Fruit fly (Drosophila melanogaster): ENCODE data around the gene CG44038.

The CG44038 gene

DNA sequence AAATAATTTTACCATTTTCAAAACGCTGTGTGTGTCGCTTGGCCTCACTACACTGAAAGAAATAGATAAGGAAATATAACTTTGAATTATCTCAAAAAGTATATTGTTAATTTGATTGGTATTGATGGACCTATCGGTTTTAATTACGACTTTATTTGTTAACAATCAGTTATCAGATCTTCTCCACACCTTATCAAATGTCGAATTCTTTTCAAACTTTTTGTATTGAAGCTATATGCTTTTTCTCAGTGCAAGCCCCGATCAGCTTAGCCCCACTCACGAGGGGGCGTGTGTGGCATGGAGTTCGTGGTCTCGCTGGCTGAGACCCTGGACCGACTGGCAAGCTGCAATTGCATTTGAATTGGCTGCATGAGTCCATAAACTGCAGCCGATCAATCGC lies 36.5 kb downstream of the CG44038 start:
- TF ChIP-seq rn (GFP tag; IDR thresholded peaks at IDR 0.05) (0 out of 2 replicates have a peak, but pooled peaks have one; percentile 25), D1 (tag; optimal IDR thresholded peaks at IDR 0.05) (no peak), gl (tag; optimal IDR thresholded peaks at IDR 0.05) (no peak), CG15710 (tag; optimal IDR thresholded peaks at IDR 0.05) (peak; percentile 4), CG14655 (GFP tag; optimal IDR thresholded peaks at IDR 0.05) (peak; percentile 74), Pif1A (GFP tag; optimal IDR thresholded peaks at IDR 0.05) (peak; percentile 42), Ets98B (GFP tag; IDR thresholded peaks at IDR 0.05) (peak; percentile 78), CG13204 (GFP tag; optimal IDR thresholded peaks at IDR 0.05) (no peak), CG34367 (tag; optimal IDR thresholded peaks at IDR 0.05) (peak; percentile 28), Snoo (tag; optimal IDR thresholded peaks at IDR 0.05) (no peak), CG17806 (tag; optimal IDR thresholded peaks at IDR 0.05) (peak; percentile 55), CG10348 (GFP tag; IDR thresholded peaks at IDR 0.05) (no peak), CG12605 (GFP tag; IDR thresholded peaks at IDR 0.05) (peak; percentile 67), CG8301 (tag; optimal IDR thresholded peaks at IDR 0.05) (peak; percentile 73), Pif1B (GFP tag; optimal IDR thresholded peaks at IDR 0.05) (peak; percentile 4), fd96Ca (GFP tag; IDR thresholded peaks at IDR 0.05) (peak; percentile 23; the same call in 1 of the 3 replicates), CG8159 (tag; optimal IDR thresholded peaks at IDR 0.05) (peak; percentile 39), CG32121 (GFP tag; IDR thresholded peaks at IDR 0.05) (peak; percentile 70), CG4496 (GFP tag; IDR thresholded peaks at IDR 0.05) (peak; percentile 74), CG9948 (tag; optimal IDR thresholded peaks at IDR 0.05) (no peak), EcR (GFP tag; optimal IDR thresholded peaks at IDR 0.05) (no peak)

DNA sequence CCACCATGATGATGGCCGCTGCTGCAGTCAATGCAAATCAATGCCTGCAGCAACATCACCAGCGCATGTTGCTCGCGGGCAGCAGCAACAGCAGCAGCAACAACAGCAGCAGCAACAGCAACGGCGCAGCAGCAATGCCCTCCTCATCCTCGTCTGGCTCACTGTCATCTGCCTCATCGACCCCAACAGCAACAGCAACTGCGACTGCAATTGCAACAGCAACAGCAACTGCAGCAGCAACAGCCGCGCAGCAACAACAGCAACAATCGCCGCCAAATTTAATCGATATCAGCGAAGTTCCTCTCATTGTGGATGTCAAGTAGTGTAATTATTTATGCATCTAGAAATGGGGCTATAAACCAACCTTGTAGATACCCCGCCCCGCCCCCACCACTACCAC lies 40.8 kb downstream of the CG44038 start:
- TF ChIP-seq gl (tag; optimal IDR thresholded peaks at IDR 0.05) (no peak), Snoo (tag; optimal IDR thresholded peaks at IDR 0.05) (no peak), CG12605 (GFP tag; IDR thresholded peaks at IDR 0.05) (no peak), CG8301 (tag; optimal IDR thresholded peaks at IDR 0.05) (no peak), CG32121 (GFP tag; IDR thresholded peaks at IDR 0.05) (no peak), rn (GFP tag; IDR thresholded peaks at IDR 0.05) (no peak), D1 (tag; optimal IDR thresholded peaks at IDR 0.05) (no peak), CG8159 (tag; optimal IDR thresholded peaks at IDR 0.05) (no peak), CG4496 (GFP tag; IDR thresholded peaks at IDR 0.05) (no peak), CG17806 (tag; optimal IDR thresholded peaks at IDR 0.05) (no peak), CG13204 (GFP tag; optimal IDR thresholded peaks at IDR 0.05) (no peak), CG34367 (tag; optimal IDR thresholded peaks at IDR 0.05) (no peak), Ets98B (GFP tag; IDR thresholded peaks at IDR 0.05) (no peak), Pif1B (GFP tag; optimal IDR thresholded peaks at IDR 0.05) (no peak), CG15710 (tag; optimal IDR thresholded peaks at IDR 0.05) (no peak), EcR (GFP tag; optimal IDR thresholded peaks at IDR 0.05) (no peak), CG10348 (GFP tag; IDR thresholded peaks at IDR 0.05) (no peak), CG9948 (tag; optimal IDR thresholded peaks at IDR 0.05) (no peak), fd96Ca (GFP tag; IDR thresholded peaks at IDR 0.05) (no peak), CG14655 (GFP tag; optimal IDR thresholded peaks at IDR 0.05) (no peak)

DNA sequence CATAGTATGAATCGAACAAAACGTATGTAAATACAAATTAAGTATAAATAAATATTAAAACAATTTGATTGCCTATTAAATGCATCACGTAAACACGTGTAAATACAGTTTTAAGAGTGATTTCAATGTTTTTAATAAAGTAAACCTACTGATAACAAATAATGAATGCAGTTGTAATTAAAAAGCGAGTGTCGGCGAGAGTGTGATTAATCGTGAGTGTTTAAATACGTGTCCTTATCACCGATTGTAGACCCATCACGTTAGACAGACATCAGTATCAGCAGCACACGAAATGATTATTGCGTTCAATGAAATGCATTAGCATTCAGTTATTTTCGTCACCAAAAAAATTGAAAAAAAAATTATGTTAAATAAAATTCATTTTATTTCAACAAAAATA lies 42.1 kb downstream of the CG44038 start:
- TF ChIP-seq D1 (tag; optimal IDR thresholded peaks at IDR 0.05) (no peak), CG13204 (GFP tag; optimal IDR thresholded peaks at IDR 0.05) (no peak), Snoo (tag; optimal IDR thresholded peaks at IDR 0.05) (no peak), CG4496 (GFP tag; IDR thresholded peaks at IDR 0.05) (no peak), EcR (GFP tag; optimal IDR thresholded peaks at IDR 0.05) (no peak), CG10348 (GFP tag; IDR thresholded peaks at IDR 0.05) (no peak), Ets98B (GFP tag; IDR thresholded peaks at IDR 0.05) (no peak), CG15710 (tag; optimal IDR thresholded peaks at IDR 0.05) (no peak), Pif1A (GFP tag; optimal IDR thresholded peaks at IDR 0.05) (no peak), CG8159 (tag; optimal IDR thresholded peaks at IDR 0.05) (no peak), fd96Ca (GFP tag; IDR thresholded peaks at IDR 0.05) (no peak), rn (GFP tag; IDR thresholded peaks at IDR 0.05) (no peak), CG14655 (GFP tag; optimal IDR thresholded peaks at IDR 0.05) (no peak), gl (tag; optimal IDR thresholded peaks at IDR 0.05) (no peak), CG9948 (tag; optimal IDR thresholded peaks at IDR 0.05) (no peak), CG32121 (GFP tag; IDR thresholded peaks at IDR 0.05) (no peak), Pif1B (GFP tag; optimal IDR thresholded peaks at IDR 0.05) (no peak), CG8301 (tag; optimal IDR thresholded peaks at IDR 0.05) (no peak), CG17806 (tag; optimal IDR thresholded peaks at IDR 0.05) (no peak), CG34367 (tag; optimal IDR thresholded peaks at IDR 0.05) (no peak)

DNA sequence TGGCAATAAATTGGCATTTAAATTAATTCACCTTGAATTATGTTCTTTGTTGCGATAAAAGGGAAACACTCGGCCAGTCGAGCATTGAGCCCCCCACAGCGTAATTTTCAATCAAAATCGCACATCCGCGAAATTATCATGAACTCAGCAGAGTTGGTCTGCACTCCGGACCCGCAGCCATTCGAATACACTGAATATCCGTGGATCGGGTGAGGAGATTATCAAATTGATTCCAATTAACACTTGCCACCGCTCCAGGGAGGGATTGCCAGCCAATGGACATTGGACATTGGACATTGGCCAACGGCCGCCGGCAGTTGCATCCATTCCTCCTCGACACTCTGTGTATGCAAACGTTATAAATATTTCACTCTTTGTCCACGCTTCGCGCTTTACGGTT lies 46.8 kb downstream of the CG44038 start:
- no peak for TF ChIP-seq CG8301 (tag; optimal IDR thresholded peaks at IDR 0.05)
- no peak for TF ChIP-seq CG15710 (tag; optimal IDR thresholded peaks at IDR 0.05)
- TF ChIP-seq CG14655 (GFP tag; optimal IDR thresholded peaks at IDR 0.05): no peak
- no peak for TF ChIP-seq rn (GFP tag; IDR thresholded peaks at IDR 0.05)
- no peak for TF ChIP-seq CG13204 (GFP tag; optimal IDR thresholded peaks at IDR 0.05)
- TF ChIP-seq fd96Ca (GFP tag; IDR thresholded peaks at IDR 0.05): no peak
- TF ChIP-seq CG32121 (GFP tag; IDR thresholded peaks at IDR 0.05): no peak
- TF ChIP-seq Snoo (tag; optimal IDR thresholded peaks at IDR 0.05): no peak
- TF ChIP-seq CG10348 (GFP tag; IDR thresholded peaks at IDR 0.05): no peak
- TF ChIP-seq EcR (GFP tag; optimal IDR thresholded peaks at IDR 0.05): no peak
- no peak for TF ChIP-seq Pif1B (GFP tag; optimal IDR thresholded peaks at IDR 0.05)
- no peak for TF ChIP-seq Pif1A (GFP tag; optimal IDR thresholded peaks at IDR 0.05)
